Worm (Caenorhabditis elegans) whole organism, L3 larva: ENCODE results near the gene srz-5.

Experiments used
- ZK546.5 ChIP-seq: sonication (generic microtip); optimal IDR thresholded peaks from 2 replicates; lab custom pipeline; 2017; ENCODE audit warnings: missing biosample characterization, missing genetic modification characterization
- elt-1 ChIP-seq: fragments of 150-350 bp; optimal IDR thresholded peaks from 2 replicates; lab custom pipeline; 2014; ENCODE audit warnings: missing biosample characterization, missing genetic modification characterization
- jun-1 ChIP-seq: fragments of 150-350 bp; optimal IDR thresholded peaks from 2 replicates; lab custom pipeline; 2014; ENCODE audit warnings: missing biosample characterization, missing genetic modification reagents, missing genetic modification characterization
- lin-15B ChIP-seq: fragments of 150-350 bp; optimal IDR thresholded peaks from 2 replicates; lab custom pipeline; 2014; ENCODE audit warnings: missing biosample characterization, missing genetic modification characterization
- nhr-237 ChIP-seq: fragments of 150-350 bp; optimal IDR thresholded peaks from 2 replicates; lab custom pipeline; 2014; ENCODE audit warnings: missing biosample characterization, missing genetic modification characterization
- nhr-76 ChIP-seq: fragments of 150-350 bp; sonication (generic microtip); optimal IDR thresholded peaks from 5 replicates; lab custom pipeline; 2014; ENCODE audit warnings: missing biosample characterization, missing genetic modification characterization
- pha-4 ChIP-seq: fragments of 150-350 bp; optimal IDR thresholded peaks from 2 replicates; lab custom pipeline; 2014; ENCODE audit warnings: missing biosample characterization, missing genetic modification reagents, missing genetic modification characterization
- skn-1 ChIP-seq: fragments of 150-350 bp; optimal IDR thresholded peaks from 2 replicates; lab custom pipeline; 2014; ENCODE audit warnings: missing biosample characterization, missing genetic modification characterization
- unc-39 ChIP-seq: sonication (generic microtip); optimal IDR thresholded peaks from 4 replicates; lab custom pipeline; 2017; ENCODE audit warnings: missing biosample characterization, missing genetic modification characterization
- unc-62 ChIP-seq: fragments of 150-350 bp; sonication (generic microtip); optimal IDR thresholded peaks from 4 replicates; lab custom pipeline; 2014; ENCODE audit warnings: missing biosample characterization, missing genetic modification reagents, missing genetic modification characterization

ce11 chrII:3471603-3472002, 42.9 kb downstream of the srz-5 start, which contains the start of gene Y49F6B.13:
- TF ChIP-seq nhr-76 (tag; lab: Kevin White, UChicago) = no peak
- no peak for TF ChIP-seq lin-15B (tag; lab: Kevin White, UChicago)
- TF ChIP-seq nhr-237 = no peak
- TF ChIP-seq jun-1 (tag; lab: Kevin White, UChicago) = no peak
- no peak for TF ChIP-seq elt-1 (tag; lab: Kevin White, UChicago)
- TF ChIP-seq unc-62 (GFP tag; lab: Kevin White, UChicago) = no peak
- TF ChIP-seq pha-4 (tag; lab: Kevin White, UChicago) = no peak
- TF ChIP-seq skn-1 = no peak
- TF ChIP-seq ZK546.5 (tag; lab: Kevin White, UChicago) = no peak
- TF ChIP-seq unc-39 = no peak
